Worm (Caenorhabditis elegans): Measurements from ENCODE around the gene str-8.

Gene str-8

ce11 chrV:15766122-15766594 is 11.3 kb downstream of the str-8 start, which contains the start of the genes haf-3 and F57A10.2:
Gene haf-3 (minus strand): TSS chrV:15766172.
Gene F57A10.2 (plus strand): TSS chrV:15766575.
- TF ChIP-seq fos-1 (tag; optimal IDR thresholded peaks at IDR 0.05) (no peak), zag-1 (tag; optimal IDR thresholded peaks at IDR 0.05) (peak; percentile 51), nhr-25 (tag; optimal IDR thresholded peaks at IDR 0.05) (peak; percentile 85), mml-1 (tag; optimal IDR thresholded peaks at IDR 0.05) (no peak), nhr-237 (tag; optimal IDR thresholded peaks at IDR 0.05) (no peak), nhr-76 (tag; optimal IDR thresholded peaks at IDR 0.05) (no peak), skn-1 (tag; optimal IDR thresholded peaks at IDR 0.05) (peak; percentile 49), egl-5 (tag; optimal IDR thresholded peaks at IDR 0.05) (peak; percentile 80), lin-15B (tag; optimal IDR thresholded peaks at IDR 0.05) (peak; percentile 93), sea-2 (GFP tag; optimal IDR thresholded peaks at IDR 0.05) (no peak), unc-39 (tag; optimal IDR thresholded peaks at IDR 0.05) (no peak), nhr-77 (tag; optimal IDR thresholded peaks at IDR 0.05) (peak; percentile 80), nhr-67 (tag; optimal IDR thresholded peaks at IDR 0.05) (no peak), ama-1 (optimal IDR thresholded peaks at IDR 0.05) (peak; percentile 62), nhr-23 (tag; optimal IDR thresholded peaks at IDR 0.05) (peak; percentile 91), egl-27 (tag; optimal IDR thresholded peaks at IDR 0.05) (peak; percentile 33), fkh-2 (tag; optimal IDR thresholded peaks at IDR 0.05) (peak; percentile 33), pqm-1 (tag; optimal IDR thresholded peaks at IDR 0.05) (peak; percentile 54), snpc-4 (tag; optimal IDR thresholded peaks at IDR 0.05) (peak; percentile 90), ZK546.5 (tag; optimal IDR thresholded peaks at IDR 0.05) (peak; percentile 33), nhr-28 (tag; optimal IDR thresholded peaks at IDR 0.05) (no peak), pha-4 (tag; optimal IDR thresholded peaks at IDR 0.05) (peak; percentile 94), ceh-82 (tag; optimal IDR thresholded peaks at IDR 0.05) (peak; percentile 87), ztf-11 (tag; optimal IDR thresholded peaks at IDR 0.05) (no peak), mdl-1 (tag; optimal IDR thresholded peaks at IDR 0.05) (no peak), nhr-12 (tag; optimal IDR thresholded peaks at IDR 0.05) (no peak), lin-39 (tag; optimal IDR thresholded peaks at IDR 0.05) (peak; percentile 62), daf-12 (tag; optimal IDR thresholded peaks at IDR 0.05) (peak; percentile 32), elt-2 (tag; optimal IDR thresholded peaks at IDR 0.05) (peak; percentile 58), jun-1 (tag; optimal IDR thresholded peaks at IDR 0.05) (peak; percentile 74), eor-1 (tag; optimal IDR thresholded peaks at IDR 0.05) (no peak), ceh-28 (tag; optimal IDR thresholded peaks at IDR 0.05) (peak; percentile 78), fkh-10 (GFP tag; optimal IDR thresholded peaks at IDR 0.05) (peak; percentile 34), lsy-12 (tag; optimal IDR thresholded peaks at IDR 0.05) (peak; percentile 78), unc-62 (GFP tag; optimal IDR thresholded peaks at IDR 0.05) (no peak), elt-3 (tag; optimal IDR thresholded peaks at IDR 0.05) (no peak), ceh-16 (tag; optimal IDR thresholded peaks at IDR 0.05) (no peak), tbx-2 (tag; optimal IDR thresholded peaks at IDR 0.05) (peak; percentile 89), ceh-9 (tag; optimal IDR thresholded peaks at IDR 0.05) (no peak), nhr-43 (tag; optimal IDR thresholded peaks at IDR 0.05; ENCODE audit: poor library complexity, severe bottlenecking) (peak; percentile 90), hmg-11 (tag; optimal IDR thresholded peaks at IDR 0.05) (peak; percentile 82), ztf-4 (tag; optimal IDR thresholded peaks at IDR 0.05) (peak; percentile 17), nhr-11 (tag; optimal IDR thresholded peaks at IDR 0.05) (peak; percentile 57), R02D3.7 (tag; optimal IDR thresholded peaks at IDR 0.05) (peak; percentile 87), elt-1 (tag; optimal IDR thresholded peaks at IDR 0.05) (peak; percentile 26), nfya-1 (tag; optimal IDR thresholded peaks at IDR 0.05; ENCODE audit: insufficient read depth) (peak; percentile 89), aly-2 (tag; optimal IDR thresholded peaks at IDR 0.05) (peak; percentile 30)

All from whole organism, L3 larva.